Worm (Caenorhabditis elegans): ENCODE measurements around the gene F25B5.6.

DNA sequence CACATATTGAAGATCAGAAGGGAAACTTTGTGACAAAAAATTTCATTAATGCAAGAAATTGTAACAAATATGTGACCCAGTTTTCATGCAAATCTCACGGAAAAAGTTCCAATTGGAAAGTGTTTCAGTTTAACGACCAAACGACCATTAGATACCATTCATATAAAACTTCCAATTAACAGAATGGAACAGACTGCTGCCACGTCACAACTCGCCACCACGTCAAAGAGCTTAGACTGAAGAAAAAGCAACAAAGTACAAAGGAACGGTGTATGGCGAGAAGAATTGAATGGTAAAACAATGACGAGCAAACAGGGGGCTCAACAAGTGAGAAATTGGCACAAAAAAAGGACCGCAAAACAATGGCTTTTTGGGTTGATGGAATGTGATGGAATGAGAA is 36.8 kb upstream of the F25B5.6 start, which contains the start of gene T04C9.3:
- TF ChIP-seq nhr-76 (tag; optimal IDR thresholded peaks at IDR 0.05): no peak
- no peak for TF ChIP-seq tag-97 (GFP tag; IDR thresholded peaks at IDR 0.05)
- no peak for TF ChIP-seq lin-39 (tag; optimal IDR thresholded peaks at IDR 0.05)
- TF ChIP-seq mep-1 (tag; optimal IDR thresholded peaks at IDR 0.05): no peak
- no peak for TF ChIP-seq hif-1 (tag; optimal IDR thresholded peaks at IDR 0.05)
- TF ChIP-seq hlh-30 (tag; optimal IDR thresholded peaks at IDR 0.05; ENCODE audit: insufficient read depth): no peak
- no peak for TF ChIP-seq aly-2 (tag; optimal IDR thresholded peaks at IDR 0.05)
- TF ChIP-seq ces-1 (GFP tag; optimal IDR thresholded peaks at IDR 0.05): no peak
- no peak for TF ChIP-seq unc-62 (GFP tag; optimal IDR thresholded peaks at IDR 0.05 in 1 of 2)
- TF ChIP-seq unc-62 (tag; optimal IDR thresholded peaks at IDR 0.05): no peak
- no peak for TF ChIP-seq attf-4 (tag; optimal IDR thresholded peaks at IDR 0.05)
- TF ChIP-seq nhr-77 (tag; optimal IDR thresholded peaks at IDR 0.05): no peak
- TF ChIP-seq ama-1 (optimal IDR thresholded peaks at IDR 0.05): no peak
